Worm (Caenorhabditis elegans) whole organism, midembryonic: ENCODE measurements around the gene F58B4.2.

ENCODE experiments used
- T22C8.4 ChIP-seq: fragments of 200-800 bp; sonication (Bioruptor generic); IDR thresholded peaks from 2 replicates; pipeline ENCODE4 v1.3.6; 2022; ENCODE audit warnings: missing genetic modification characterization, missing compliant biosample characterization
- flt-1 ChIP-seq: fragments of 200-800 bp; sonication (Bioruptor generic); IDR thresholded peaks from 2 replicates; pipeline ENCODE4 v1.3.6; 2022; ENCODE audit warnings: missing genetic modification characterization, missing compliant biosample characterization
- klf-2 ChIP-seq: fragments of 200-800 bp; sonication (Bioruptor generic); conservative IDR thresholded peaks from 2 replicates; pipeline ENCODE4 v1.3.6; 2022; ENCODE audit warnings: missing genetic modification reagents, missing genetic modification characterization, missing compliant biosample characterization

- TF ChIP-seq T22C8.4 (GFP tag; lab: Robert Waterston, UW) (no peak), klf-2 (GFP tag; lab: Robert Waterston, UW) (no peak), flt-1 (GFP tag; lab: Robert Waterston, UW) (no peak)
These were observed 21.8 kb upstream of the F58B4.2 start for ce11 chrV:10939990-10940570.
